Worm (Caenorhabditis elegans): Measurements from ENCODE around the gene ceh-53.

The ceh-53 gene

DNA sequence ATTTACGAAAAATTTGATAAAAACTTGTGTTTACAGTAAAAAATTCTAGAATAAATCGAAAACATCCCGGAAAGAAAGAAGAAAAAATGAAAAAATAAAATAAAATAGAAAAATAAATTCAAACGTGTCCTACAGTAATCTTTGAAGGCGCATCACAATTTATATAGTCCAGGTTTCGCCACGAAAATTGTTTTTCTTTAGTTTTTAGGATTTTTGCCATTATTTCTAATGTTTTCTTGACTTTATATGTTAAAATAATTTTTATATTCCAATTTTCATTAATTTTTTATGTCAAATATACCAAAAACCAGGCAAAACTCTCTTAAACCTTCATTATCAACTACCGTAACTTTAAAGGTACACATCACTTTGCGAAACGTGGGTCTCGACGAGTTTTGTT, 19.6 kb downstream of the ceh-53 start:
- TF ChIP-seq nhr-179 (tag; optimal IDR thresholded peaks at IDR 0.05) = no peak
- TF ChIP-seq zim-3 (tag; optimal IDR thresholded peaks at IDR 0.05) = no peak
- TF ChIP-seq F33H1.4 (GFP tag; IDR thresholded peaks at IDR 0.05) = peak; percentile 88
- 0 out of 2 replicates have a peak, but pooled peaks have one; percentile 24 for TF ChIP-seq ceh-91 (GFP tag; IDR thresholded peaks at IDR 0.05)
- TF ChIP-seq xnd-1 (tag; optimal IDR thresholded peaks at IDR 0.05) = peak; percentile 84
- TF ChIP-seq tbp1 (GFP tag; optimal IDR thresholded peaks at IDR 0.05) = no peak
- no peak for TF ChIP-seq aptf-2 (GFP tag; conservative IDR thresholded peaks at IDR 0.05)
- TF ChIP-seq madf-6 (GFP tag; IDR thresholded peaks at IDR 0.05) = peak; percentile 83
- peak; percentile 56 for TF ChIP-seq snpc-1.3 (tag; optimal IDR thresholded peaks at IDR 0.05; ENCODE audit: insufficient read depth)
- peak; percentile 43 for TF ChIP-seq snpc-1.1 (tag; optimal IDR thresholded peaks at IDR 0.05; ENCODE audit: insufficient read depth)
- TF ChIP-seq tlf-1 (GFP tag; optimal IDR thresholded peaks at IDR 0.05) = no peak
- peak; percentile 53; the same call in 1 of the 2 replicates for TF ChIP-seq madf-8 (GFP tag; conservative IDR thresholded peaks at IDR 0.05)
- TF ChIP-seq rpc-1 (optimal IDR thresholded peaks at IDR 0.05) = no peak
- no peak for TF ChIP-seq rpc-1 (tag; optimal IDR thresholded peaks at IDR 0.05)
- peak; percentile 21 for TF ChIP-seq lin-54 (GFP tag; optimal IDR thresholded peaks at IDR 0.05)
- peak; percentile 96 for TF ChIP-seq lsl-1 (GFP tag; optimal IDR thresholded peaks at IDR 0.05)

DNA sequence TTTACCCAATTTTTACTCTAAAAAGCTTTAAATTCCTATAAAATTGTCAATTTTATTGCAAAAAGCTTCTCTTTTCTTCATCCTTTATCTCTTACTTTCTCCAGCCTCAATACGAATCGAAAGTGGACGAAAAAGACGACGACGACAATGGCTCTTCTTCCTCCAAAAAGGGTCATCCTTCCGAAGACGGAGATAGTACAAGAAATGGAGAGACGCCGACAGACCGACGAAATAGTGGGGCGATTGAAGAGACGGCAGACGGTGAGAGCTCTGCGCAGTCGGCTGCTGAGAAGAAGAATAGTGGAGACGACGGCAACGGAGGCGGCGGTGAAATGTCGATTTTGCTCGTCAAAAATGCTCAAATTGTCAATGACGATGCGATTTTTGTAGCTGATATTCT, 21.3 kb downstream of the ceh-53 start:
- no peak for TF ChIP-seq cebp-1 (GFP tag; IDR thresholded peaks at IDR 0.05)
- TF ChIP-seq cebp-1 (tag; optimal IDR thresholded peaks at IDR 0.05) = peak; percentile 47
- peak; percentile 68 for TF ChIP-seq snpc-4 (GFP tag; optimal IDR thresholded peaks at IDR 0.05)
- peak; percentile 70 to 85 (median 84) for TF ChIP-seq snpc-4 (tag; optimal IDR thresholded peaks at IDR 0.05)
- no peak for TF ChIP-seq egl-18 (GFP tag; IDR thresholded peaks at IDR 0.05)
- 0 out of 2 replicates have a peak, but pooled peaks have one; percentile 26 for TF ChIP-seq C06A6.2 (GFP tag; conservative IDR thresholded peaks at IDR 0.05)
- peak; percentile 99 for TF ChIP-seq hmg-1.2 (GFP tag; IDR thresholded peaks at IDR 0.05)
- TF ChIP-seq zfh-2 (GFP tag; conservative IDR thresholded peaks at IDR 0.05) = peak; percentile 63
- TF ChIP-seq B0336.3 (GFP tag; IDR thresholded peaks at IDR 0.05) = no peak

DNA sequence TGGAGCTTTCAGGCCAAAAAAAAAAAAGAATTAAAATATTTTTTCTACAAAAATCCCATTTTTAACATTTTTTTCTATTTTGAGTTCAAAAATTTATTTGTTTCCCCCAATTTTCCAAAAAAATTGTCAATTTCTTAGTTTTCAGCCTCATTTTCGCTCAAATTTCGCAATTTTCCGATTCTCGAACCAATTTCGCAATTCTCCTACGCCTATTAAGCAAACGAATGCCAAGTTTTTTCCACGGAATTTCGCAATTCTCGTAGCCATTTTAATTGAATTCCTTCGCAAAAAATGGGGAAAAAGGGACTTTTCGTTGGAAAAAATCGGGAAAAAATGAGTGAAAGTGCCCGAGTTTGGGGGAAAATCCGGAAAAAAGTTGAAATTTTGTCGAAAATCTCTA, 22.4 kb downstream of the ceh-53 start:
- TF ChIP-seq aptf-3 (GFP tag; IDR thresholded peaks at IDR 0.05) = no peak
- peak; percentile 93 for TF ChIP-seq cebp-1 (GFP tag; IDR thresholded peaks at IDR 0.05)
- TF ChIP-seq cebp-1 (tag; optimal IDR thresholded peaks at IDR 0.05) = peak; percentile 100

DNA sequence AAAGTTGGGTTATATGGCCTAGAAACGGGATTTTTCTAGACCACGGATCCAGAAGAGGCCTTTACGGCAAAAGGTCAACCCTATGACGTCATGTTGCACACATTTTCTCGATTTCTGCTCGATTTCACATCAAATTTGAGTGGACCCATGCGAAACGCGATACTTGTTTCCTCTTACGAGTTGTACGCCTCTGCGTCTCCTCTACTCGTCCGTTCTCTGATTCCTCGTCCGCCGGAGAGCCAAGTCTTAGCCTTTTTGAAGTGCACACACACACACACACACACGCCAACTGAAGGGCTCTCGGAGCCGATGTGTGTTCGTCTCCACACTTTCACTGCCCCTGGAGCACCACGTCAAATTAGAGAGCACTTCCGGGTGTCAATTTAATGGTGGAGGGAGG, 22.9 kb downstream of the ceh-53 start:
- TF ChIP-seq zfh-2 (GFP tag; conservative IDR thresholded peaks at IDR 0.05) (peak; percentile 30; the same call in 1 of the 2 replicates), zim-3 (tag; optimal IDR thresholded peaks at IDR 0.05) (no peak), rcor-1 (GFP tag; IDR thresholded peaks at IDR 0.05) (no peak), nfyb-1 (GFP tag; IDR thresholded peaks at IDR 0.05) (0 out of 2 replicates have a peak, but pooled peaks have one; percentile 16), hmg-1.2 (GFP tag; IDR thresholded peaks at IDR 0.05) (peak; percentile 14; the same call in 1 of the 2 replicates), ceh-27 (GFP tag; optimal IDR thresholded peaks at IDR 0.05) (peak; percentile 46), C06A6.2 (GFP tag; conservative IDR thresholded peaks at IDR 0.05) (no peak)

DNA sequence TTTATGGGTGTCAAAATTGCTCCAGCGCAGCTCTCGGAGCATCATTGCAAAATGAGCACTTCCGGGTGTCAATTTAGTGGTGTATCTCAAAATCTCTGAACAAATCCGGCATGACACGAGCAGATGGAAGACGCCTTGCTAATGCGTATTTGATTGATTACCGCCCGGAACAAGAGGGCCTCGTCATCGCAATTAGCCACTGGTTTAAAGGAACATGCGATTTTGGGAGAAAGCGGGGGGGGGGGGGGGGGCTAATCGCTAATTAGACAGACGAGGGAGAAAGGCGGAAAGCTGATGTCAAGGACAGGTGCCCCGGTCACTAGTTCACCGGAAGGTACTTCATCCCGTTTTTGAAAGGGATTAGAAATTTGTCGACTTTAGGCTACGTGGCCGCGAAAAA, 23.7 kb downstream of the ceh-53 start:
- TF ChIP-seq ceh-27 (GFP tag; optimal IDR thresholded peaks at IDR 0.05) (no peak), lag-1 (GFP tag; IDR thresholded peaks at IDR 0.05) (no peak), ekl-4 (GFP tag; IDR thresholded peaks at IDR 0.05) (0 out of 2 replicates have a peak, but pooled peaks have one; percentile 23), zfh-2 (GFP tag; conservative IDR thresholded peaks at IDR 0.05) (peak; percentile 47; the same call in 1 of the 2 replicates), dpl-1 (GFP tag; optimal IDR thresholded peaks at IDR 0.05) (no peak), zim-3 (tag; optimal IDR thresholded peaks at IDR 0.05) (no peak)

All from whole organism, young adult.